Fruit fly (Drosophila melanogaster) ovary, adult (tissue): ENCODE data around the gene CG31224.

Experiments
- CG17801 ChIP-seq: fragments of 200-800 bp; optimal IDR thresholded peaks from 2 replicates; lab custom pipeline; 2019; ENCODE audit warnings: missing biosample characterization, mild to moderate bottlenecking, missing genetic modification characterization, moderate library complexity; ENCODE audit not compliant: partially characterized antibody

Gene CG31224

dm6 chr3R:18658945-18659642 lies at the start of gene CG31224, which contains the start of gene CstF64:
Gene CG31224 (minus strand): TSS chr3R:18659309.
Gene CstF64 (plus strand): TSS chr3R:18659618.
- TF ChIP-seq CG17801 (GFP tag; lab: Kevin White, UChicago) = peak; percentile 65

dm6 chr3R:18707492-18707891 lies 48.4 kb upstream of the CG31224 start:
- TF ChIP-seq CG17801 (GFP tag; lab: Kevin White, UChicago) = no peak

- no peak for TF ChIP-seq CG17801 (GFP tag; lab: Kevin White, UChicago)
These were observed 47.2 kb upstream of the CG31224 start for dm6 chr3R:18706289-18706688.

dm6 chr3R:18705150-18705549 lies 46.0 kb upstream of the CG31224 start, which contains the start of the genes ChAT and VAChT:
Gene ChAT (plus strand): TSS chr3R:18705501.
Gene VAChT (plus strand): TSS chr3R:18705501.
- no peak for TF ChIP-seq CG17801 (GFP tag; lab: Kevin White, UChicago)

- TF ChIP-seq CG17801 (GFP tag; lab: Kevin White, UChicago) = no peak
These were observed 44.4 kb upstream of the CG31224 start for dm6 chr3R:18703514-18703913.

- TF ChIP-seq CG17801 (GFP tag; lab: Kevin White, UChicago) = no peak
These were observed 39.9 kb upstream of the CG31224 start for dm6 chr3R:18698855-18699569.

dm6 chr3R:18694952-18695351 lies 35.8 kb upstream of the CG31224 start, which contains the start of gene CG34282:
Gene CG34282 (plus strand): TSS chr3R:18695252.
- TF ChIP-seq CG17801 (GFP tag; lab: Kevin White, UChicago) = no peak

dm6 chr3R:18693611-18694010 lies 34.5 kb upstream of the CG31224 start, which contains the start of gene CG14300:
Gene CG14300 (minus strand): TSS chr3R:18693711.
- TF ChIP-seq CG17801 (GFP tag; lab: Kevin White, UChicago) = no peak

- no peak for TF ChIP-seq CG17801 (GFP tag; lab: Kevin White, UChicago)
These were observed 33.5 kb upstream of the CG31224 start, which contains the start of gene Muc91C for dm6 chr3R:18692619-18693018. Gene Muc91C (minus strand): TSS chr3R:18692719.

- TF ChIP-seq CG17801 (GFP tag; lab: Kevin White, UChicago) = no peak
These were observed 21.9 kb upstream of the CG31224 start for dm6 chr3R:18681054-18681453.

dm6 chr3R:18680332-18680731 lies 21.2 kb upstream of the CG31224 start, which contains the start of the genes CG46318 and ChT:
Gene CG46318 (plus strand): TSS chr3R:18680604.
Gene ChT (plus strand): TSS chr3R:18680604.
- no peak for TF ChIP-seq CG17801 (GFP tag; lab: Kevin White, UChicago)

- no peak for TF ChIP-seq CG17801 (GFP tag; lab: Kevin White, UChicago)
These were observed 18.4 kb upstream of the CG31224 start, which contains the start of the genes dind and CG7706 for dm6 chr3R:18677500-18677940. Gene dind (minus strand): TSS chr3R:18677539. Gene CG7706 (plus strand): TSS chr3R:18677818.

dm6 chr3R:18671112-18671729 lies 12.1 kb upstream of the CG31224 start, which contains the start of gene CG31230:
Gene CG31230 (plus strand): TSS chr3R:18671679.
- TF ChIP-seq CG17801 (GFP tag; lab: Kevin White, UChicago) = no peak

dm6 chr3R:18670441-18671111 lies 11.5 kb upstream of the CG31224 start:
- peak; percentile 72 for TF ChIP-seq CG17801 (GFP tag; lab: Kevin White, UChicago)
